Worm (Caenorhabditis elegans): ENCODE results near the gene ufm-1.

- no peak for TF ChIP-seq him-1 (tag; optimal IDR thresholded peaks at IDR 0.05)
- no peak for TF ChIP-seq W03F9.2 (tag; optimal IDR thresholded peaks at IDR 0.05)
- TF ChIP-seq dao-5 (tag; optimal IDR thresholded peaks at IDR 0.05), result no peak
These were observed 534 bp downstream of the ufm-1 start, which contains the start of gene tomm-7 for ce11 chrIII:7859313-7859712.
